Fruit fly (Drosophila melanogaster) whole organism, wandering third instar larva: ENCODE results near the gene cno.

Source experiments
- Abd-B ChIP-seq: fragments of >200 bp; optimal IDR thresholded peaks from 2 replicates; lab custom pipeline; 2017; ENCODE audit warnings: missing biosample characterization, missing genetic modification characterization
- CG32264 ChIP-seq: fragments of 200-800 bp; sonication (Bioruptor generic); optimal IDR thresholded peaks from 2 replicates; lab custom pipeline; 2016; ENCODE audit warnings: missing biosample characterization, missing genetic modification characterization
- CG9705 ChIP-seq: fragments of 200-800 bp; sonication (Bioruptor generic); optimal IDR thresholded peaks from 2 replicates; lab custom pipeline; 2018; ENCODE audit warnings: missing biosample characterization, mild to moderate bottlenecking, missing genetic modification characterization
- CrebA ChIP-seq: fragments of 200-800 bp; sonication (Bioruptor generic); optimal IDR thresholded peaks from 2 replicates; lab custom pipeline; 2016; ENCODE audit warnings: missing biosample characterization, mild to moderate bottlenecking, missing genetic modification characterization, borderline replicate concordance
- Dfd ChIP-seq: fragments of >200 bp; optimal IDR thresholded peaks from 2 replicates; lab custom pipeline; 2017; ENCODE audit warnings: missing biosample characterization, missing genetic modification characterization
- HLH106 ChIP-seq: fragments of 200-800 bp; optimal IDR thresholded peaks from 3 replicates; lab custom pipeline; 2019; ENCODE audit warnings: missing biosample characterization, mild to moderate bottlenecking, missing genetic modification characterization, moderate library complexity
- Hnf4 ChIP-seq: fragments of 200-800 bp; sonication (Bioruptor generic); optimal IDR thresholded peaks from 2 replicates; lab custom pipeline; 2016; ENCODE audit warnings: missing biosample characterization, mild to moderate bottlenecking, missing genetic modification characterization
- Hr83 ChIP-seq: fragments of 200-300 bp; sonication (Bioruptor generic); optimal IDR thresholded peaks from 2 replicates; lab custom pipeline; 2016; ENCODE audit warnings: missing biosample characterization, mild to moderate bottlenecking, missing genetic modification characterization, moderate library complexity; ENCODE audit not compliant: poor library complexity, severe bottlenecking
- Mio ChIP-seq: sonication (Bioruptor generic); optimal IDR thresholded peaks from 2 replicates; lab custom pipeline; 2016; ENCODE audit warnings: missing biosample characterization, missing genetic modification characterization
- Myc ChIP-seq: fragments of >200 bp; optimal IDR thresholded peaks from 2 replicates; lab custom pipeline; 2017
- N ChIP-seq: fragments of >200 bp; optimal IDR thresholded peaks from 2 replicates; lab custom pipeline; 2018; ENCODE audit warnings: missing biosample characterization, missing external identifiers, missing genetic modification characterization
- OdsH ChIP-seq: fragments of 200-800 bp; sonication (Bioruptor generic); optimal IDR thresholded peaks from 2 replicates; lab custom pipeline; 2016; ENCODE audit warnings: missing biosample characterization, mild to moderate bottlenecking, missing genetic modification characterization
- Rel ChIP-seq, 2 experiments: fragments of 200-800 bp; sonication (Bioruptor generic) in 1 of 2; optimal IDR thresholded peaks; 2 replicates in 1 of 2; 3 replicates in 1 of 2; lab custom pipeline; 2016 to 2019; ENCODE audit warnings: mild to moderate bottlenecking in 2 of 2, missing biosample characterization in 2 of 2, missing genetic modification characterization in 2 of 2, moderate library complexity in 1 of 2
- Vsx2 ChIP-seq: fragments of 200-300, 225-300 bp; sonication (Bioruptor generic); optimal IDR thresholded peaks from 2 replicates; lab custom pipeline; 2018; ENCODE audit warnings: missing biosample characterization, missing genetic modification characterization; ENCODE audit not compliant: partially characterized antibody
- br ChIP-seq: fragments of 200-800 bp; sonication (Bioruptor generic); optimal IDR thresholded peaks from 2 replicates; lab custom pipeline; 2016; ENCODE audit warnings: missing biosample characterization, missing genetic modification characterization
- brk ChIP-seq: fragments of 200-800 bp; sonication (Bioruptor generic); optimal IDR thresholded peaks from 2 replicates; lab custom pipeline; 2016; ENCODE audit warnings: missing biosample characterization, mild to moderate bottlenecking, missing genetic modification characterization
- dl ChIP-seq, 2 experiments: fragments of 175-275, 200-275 bp in 1 of 2; fragments of 200-275 bp in 1 of 2; sonication (Bioruptor generic); optimal IDR thresholded peaks; lab custom pipeline; 2018; ENCODE audit warnings: mild to moderate bottlenecking in 2 of 2, missing biosample characterization in 2 of 2, missing genetic modification characterization in 2 of 2, moderate library complexity in 2 of 2; ENCODE audit not compliant: partially characterized antibody in 2 of 2, insufficient read depth in 1 of 2
- dmrt93B ChIP-seq: fragments of 200-800 bp; sonication (Bioruptor generic); optimal IDR thresholded peaks from 2 replicates; lab custom pipeline; 2018; ENCODE audit warnings: missing biosample characterization, mild to moderate bottlenecking, missing genetic modification characterization
- foxo ChIP-seq, 2 experiments: fragments of 200-800 bp; sonication (Bioruptor generic); optimal IDR thresholded peaks; 2 replicates in 1 of 2; 3 replicates in 1 of 2; lab custom pipeline; 2016 to 2017; ENCODE audit warnings: missing biosample characterization in 2 of 2, missing genetic modification characterization in 2 of 2
- fru ChIP-seq: fragments of 200-800 bp; sonication (Bioruptor generic); optimal IDR thresholded peaks from 3 replicates; lab custom pipeline; 2016; ENCODE audit warnings: missing biosample characterization, mild to moderate bottlenecking, missing genetic modification characterization
- h ChIP-seq: fragments of 200-800 bp; sonication (Bioruptor generic); optimal IDR thresholded peaks from 3 replicates; lab custom pipeline; 2016; ENCODE audit warnings: missing biosample characterization, mild to moderate bottlenecking, missing genetic modification characterization
- jim ChIP-seq: fragments of 175-275, 200-325 bp; sonication (Bioruptor generic); optimal IDR thresholded peaks from 2 replicates; lab custom pipeline; 2016; ENCODE audit warnings: missing biosample characterization, mild to moderate bottlenecking, missing genetic modification characterization
- lola ChIP-seq: fragments of >200 bp; optimal IDR thresholded peaks from 2 replicates; lab custom pipeline; 2017; ENCODE audit warnings: missing biosample characterization, missing genetic modification characterization
- pan ChIP-seq: fragments of >200 bp; optimal IDR thresholded peaks from 2 replicates; lab custom pipeline; 2017
- psq ChIP-seq: fragments of 200-800 bp; sonication (Bioruptor generic); optimal IDR thresholded peaks from 3 replicates; lab custom pipeline; 2017; ENCODE audit warnings: missing biosample characterization, mild to moderate bottlenecking, missing genetic modification characterization, moderate library complexity
- rgr ChIP-seq: fragments of 200-800 bp; sonication (Bioruptor generic); optimal IDR thresholded peaks from 3 replicates; lab custom pipeline; 2016; ENCODE audit warnings: missing biosample characterization, mild to moderate bottlenecking, missing genetic modification characterization
- sage ChIP-seq: fragments of 200-800 bp; sonication (Bioruptor generic); optimal IDR thresholded peaks from 2 replicates; lab custom pipeline; 2016; ENCODE audit warnings: missing biosample characterization, mild to moderate bottlenecking, missing genetic modification characterization
- sv ChIP-seq: fragments of 200-800 bp; sonication (Bioruptor generic); optimal IDR thresholded peaks from 3 replicates; lab custom pipeline; 2016; ENCODE audit warnings: missing biosample characterization, missing genetic modification characterization
- tai ChIP-seq: sonication (Bioruptor generic); optimal IDR thresholded peaks from 2 replicates; lab custom pipeline; 2016; ENCODE audit warnings: missing biosample characterization, missing genetic modification characterization
- woc ChIP-seq: sonication (Bioruptor generic); optimal IDR thresholded peaks from 2 replicates; lab custom pipeline; 2016; ENCODE audit warnings: missing biosample characterization, mild to moderate bottlenecking, missing genetic modification characterization

cno gene

DNA sequence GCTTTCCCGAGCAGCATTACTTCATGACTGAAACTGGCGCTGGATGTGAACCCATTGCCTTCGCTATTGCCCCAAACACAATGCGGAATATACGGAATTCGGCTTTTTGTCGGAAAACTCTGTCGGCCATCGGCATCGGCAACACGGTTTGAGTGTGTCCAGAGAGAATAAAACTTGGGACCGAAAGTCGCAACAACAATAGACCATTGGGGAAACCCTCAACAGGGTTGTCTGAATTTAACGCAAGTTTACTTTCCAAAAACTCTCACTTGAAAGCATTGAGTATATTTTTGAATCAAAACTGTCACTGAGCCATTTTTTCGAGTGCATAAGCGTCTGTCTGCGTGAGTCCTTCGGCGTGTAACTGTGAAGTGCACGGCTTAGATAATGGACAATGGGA lies 19.0 kb downstream of the cno start (continued):
- TF ChIP-seq psq (GFP tag; lab: Kevin White, UChicago) (peak; percentile 11), CG32264 (GFP tag; lab: Kevin White, UChicago) (no peak), CG9705 (GFP tag; lab: Kevin White, UChicago) (no peak), OdsH (GFP tag; lab: Kevin White, UChicago) (peak; percentile 0), HLH106 (peak; percentile 51), woc (GFP tag; lab: Kevin White, UChicago) (no peak), pan (lab: Kevin White, UChicago) (no peak), Mio (no peak), fru (GFP tag; lab: Kevin White, UChicago) (peak; percentile 58), Rel (GFP tag; optimal IDR thresholded peaks at IDR 0.05; lab: Kevin White, UChicago) (no peak), Rel (tag; optimal IDR thresholded peaks at IDR 0.05; lab: Kevin White, UChicago) (no peak)

DNA sequence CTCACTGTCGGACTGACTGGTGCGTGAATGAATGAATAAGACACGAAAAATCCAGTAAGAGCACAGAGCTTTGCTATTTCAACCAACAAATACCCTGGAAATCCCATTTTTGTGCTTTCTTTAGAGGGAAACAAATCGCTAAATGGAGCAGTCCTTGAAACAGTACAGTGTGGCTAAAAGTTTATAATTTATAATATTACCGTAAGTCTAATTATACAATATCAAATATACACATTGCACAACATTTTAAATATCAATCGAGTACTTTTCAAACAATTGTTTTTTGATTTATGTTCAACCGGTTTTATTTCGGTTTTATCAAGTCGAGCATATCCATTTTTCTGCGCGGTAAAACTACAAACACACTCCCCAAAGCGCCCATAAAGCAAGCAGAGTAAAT lies 24.0 kb downstream of the cno start:
- no peak for TF ChIP-seq CG32264 (GFP tag; lab: Kevin White, UChicago)
- no peak for TF ChIP-seq psq (GFP tag; lab: Kevin White, UChicago)
- no peak for TF ChIP-seq HLH106
- TF ChIP-seq fru (GFP tag; lab: Kevin White, UChicago): no peak
- TF ChIP-seq rgr (GFP tag; lab: Kevin White, UChicago): no peak
- no peak for TF ChIP-seq Hr83 (GFP tag; lab: Kevin White, UChicago)
- TF ChIP-seq Rel (GFP tag; optimal IDR thresholded peaks at IDR 0.05; lab: Kevin White, UChicago): no peak
- no peak for TF ChIP-seq Rel (tag; optimal IDR thresholded peaks at IDR 0.05; lab: Kevin White, UChicago)
- no peak for TF ChIP-seq Myc (lab: Kevin White, UChicago)
- no peak for TF ChIP-seq sage
- no peak for TF ChIP-seq foxo (GFP tag; optimal IDR thresholded peaks at IDR 0.05; lab: Kevin White, UChicago)
- no peak for TF ChIP-seq brk
- TF ChIP-seq h (GFP tag; lab: Kevin White, UChicago): no peak

DNA sequence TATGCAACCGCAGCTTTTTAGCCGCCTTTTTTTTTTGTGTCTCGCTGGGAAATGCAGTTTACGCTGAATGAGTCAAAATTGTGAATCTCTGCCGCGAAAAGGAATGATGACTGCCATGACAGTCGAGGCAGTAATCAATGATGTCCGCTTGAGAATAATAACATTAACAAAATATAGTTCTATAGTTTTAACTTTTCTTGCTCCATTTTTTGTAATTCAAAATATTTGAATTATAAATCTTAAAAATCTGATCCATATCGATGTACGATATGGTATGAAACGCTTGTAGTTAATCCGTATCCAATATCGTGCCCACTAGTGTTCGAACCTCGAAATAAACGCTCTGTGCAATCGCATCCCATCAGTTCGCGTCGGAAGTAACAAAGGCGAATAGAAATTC lies 29.4 kb downstream of the cno start:
- TF ChIP-seq foxo (GFP tag; optimal IDR thresholded peaks at IDR 0.05; lab: Kevin White, UChicago) (peak in 1 of 2 experiments; percentile 9), dl (GFP tag; optimal IDR thresholded peaks at IDR 0.05; lab: Kevin White, UChicago; ENCODE audit: insufficient read depth in 1 of 2, partially characterized antibody in 2 of 2) (no peak)

DNA sequence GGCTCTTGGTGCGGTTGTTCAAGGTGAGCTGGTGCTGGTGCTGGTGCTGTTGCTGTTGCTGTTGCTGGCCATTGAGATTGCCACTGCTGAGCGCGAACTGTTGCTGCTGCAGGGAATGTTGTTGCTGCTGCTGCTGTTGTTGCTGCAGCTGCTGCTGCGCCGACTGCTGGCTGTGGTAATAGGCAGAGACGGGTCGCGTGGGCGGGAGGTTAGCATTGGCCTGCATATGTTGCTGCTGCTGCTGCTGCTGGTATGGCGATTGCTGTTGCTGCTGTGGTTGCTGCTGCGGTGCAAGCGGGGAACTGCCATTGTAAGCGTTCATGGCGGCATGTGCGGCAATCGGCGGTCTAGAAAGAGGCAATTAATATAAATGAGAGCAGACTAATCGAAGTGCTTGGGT lies 41.3 kb downstream of the cno start:
- TF ChIP-seq CG32264 (GFP tag; lab: Kevin White, UChicago) (no peak), Dfd (peak; percentile 97)

DNA sequence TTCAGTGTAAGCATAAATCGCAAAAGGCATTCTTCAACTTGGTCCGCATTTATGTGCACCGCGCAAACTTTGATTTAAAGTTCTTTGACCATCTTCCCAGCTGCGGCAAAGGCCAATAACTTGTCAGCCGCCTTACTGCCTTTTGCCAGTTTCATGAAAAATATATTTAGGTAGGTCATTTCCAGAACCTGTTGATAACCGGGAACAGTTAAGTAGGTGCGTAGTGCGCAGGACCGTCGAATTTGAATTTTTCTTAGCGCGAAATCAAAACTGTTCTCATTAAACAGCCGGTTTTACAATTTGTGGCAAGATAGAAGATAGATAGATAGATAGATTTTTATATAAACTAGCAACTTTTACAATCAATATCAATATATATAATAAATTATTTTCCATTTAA lies 45.3 kb downstream of the cno start:
- no peak for TF ChIP-seq N (GFP tag; lab: Kevin White, UChicago)
- TF ChIP-seq tai (GFP tag; lab: Kevin White, UChicago): no peak
- TF ChIP-seq dmrt93B (GFP tag; lab: Kevin White, UChicago): no peak
- TF ChIP-seq br (GFP tag; lab: Kevin White, UChicago): no peak
- no peak for TF ChIP-seq jim (GFP tag; lab: Kevin White, UChicago)
- TF ChIP-seq sage: no peak
- no peak for TF ChIP-seq Mio
- TF ChIP-seq fru (GFP tag; lab: Kevin White, UChicago): no peak
- no peak for TF ChIP-seq pan (lab: Kevin White, UChicago)
- TF ChIP-seq Abd-B (GFP tag; lab: Kevin White, UChicago): no peak
- TF ChIP-seq Dfd: no peak
- TF ChIP-seq Hr83 (GFP tag; lab: Kevin White, UChicago): no peak
- TF ChIP-seq psq (GFP tag; lab: Kevin White, UChicago): no peak
- TF ChIP-seq brk: no peak
- TF ChIP-seq Hnf4: no peak
- TF ChIP-seq CrebA (GFP tag; lab: Kevin White, UChicago): no peak
- no peak for TF ChIP-seq lola (GFP tag; lab: Kevin White, UChicago)
- no peak for TF ChIP-seq sv (GFP tag; lab: Kevin White, UChicago)
- TF ChIP-seq Vsx2: no peak
- TF ChIP-seq, all 38 proteins: peak for 0
